Worm (Caenorhabditis elegans) whole organism, late embryonic: Measurements from ENCODE around the gene B0244.6.

Experiments used
- C08G9.2 ChIP-seq: sonication (generic microtip); optimal IDR thresholded peaks from 2 replicates; lab custom pipeline; 2016; ENCODE audit warnings: mild to moderate bottlenecking, missing genetic modification characterization, moderate library complexity, missing compliant biosample characterization
- C38D4.7 ChIP-seq: fragments of 200-800 bp; sonication (Bioruptor generic); optimal IDR thresholded peaks from 2 replicates; lab custom pipeline; 2018; ENCODE audit warnings: mild to moderate bottlenecking, missing genetic modification characterization, moderate library complexity, missing compliant biosample characterization
- F13H6.1 ChIP-seq: sonication (generic microtip); optimal IDR thresholded peaks from 2 replicates; lab custom pipeline; 2016; ENCODE audit warnings: missing genetic modification characterization, missing compliant biosample characterization
- K02D7.2 ChIP-seq: sonication (generic microtip); optimal IDR thresholded peaks from 2 replicates; lab custom pipeline; 2017; ENCODE audit warnings: mild to moderate bottlenecking, missing genetic modification characterization, missing compliant biosample characterization
- K09A11.1 ChIP-seq: sonication (generic microtip); optimal IDR thresholded peaks from 2 replicates; lab custom pipeline; 2017; ENCODE audit warnings: antibody characterized with exemption, mild to moderate bottlenecking, missing genetic modification characterization, missing compliant biosample characterization; ENCODE audit not compliant: insufficient read depth
- T23F11.4 ChIP-seq: fragments of 200-800 bp; sonication (Bioruptor generic); optimal IDR thresholded peaks from 2 replicates; lab custom pipeline; 2018; ENCODE audit warnings: mild to moderate bottlenecking, missing genetic modification characterization, missing compliant biosample characterization
- Y22D7AL.16 ChIP-seq: sonication (generic microtip); optimal IDR thresholded peaks from 2 replicates; lab custom pipeline; 2016; ENCODE audit warnings: missing genetic modification characterization, missing compliant biosample characterization
- ahr-1 ChIP-seq: sonication (generic microtip); optimal IDR thresholded peaks from 2 replicates; lab custom pipeline; 2016; ENCODE audit warnings: missing genetic modification characterization, missing compliant biosample characterization
- ama-1 ChIP-seq: fragments of 150-350 bp; optimal IDR thresholded peaks from 2 replicates; lab custom pipeline; 2014
- ceh-14 ChIP-seq: sonication (generic microtip); optimal IDR thresholded peaks from 2 replicates; lab custom pipeline; 2016; ENCODE audit warnings: missing genotype, missing genetic modification characterization, missing compliant biosample characterization
- ceh-2 ChIP-seq: sonication (generic microtip); optimal IDR thresholded peaks from 2 replicates; lab custom pipeline; 2016; ENCODE audit warnings: missing genotype, missing genetic modification characterization, missing compliant biosample characterization
- ceh-22 ChIP-seq: sonication (generic microtip); optimal IDR thresholded peaks from 2 replicates; lab custom pipeline; 2017; ENCODE audit warnings: missing biosample characterization, missing genetic modification characterization
- ceh-24 ChIP-seq: sonication (generic microtip); optimal IDR thresholded peaks from 2 replicates; lab custom pipeline; 2016; ENCODE audit warnings: mild to moderate bottlenecking, missing genetic modification characterization, missing compliant biosample characterization
- ceh-45 ChIP-seq: fragments of 200-800 bp; sonication (Bioruptor generic); IDR thresholded peaks from 2 replicates; pipeline ENCODE4 v1.3.6; 2022; ENCODE audit warnings: missing genetic modification reagents, missing genetic modification characterization, missing compliant biosample characterization
- ceh-48 ChIP-seq: sonication (generic microtip); optimal IDR thresholded peaks from 2 replicates; lab custom pipeline; 2016; ENCODE audit warnings: missing genetic modification characterization, inconsistent platforms, missing compliant biosample characterization
- ceh-6 ChIP-seq: fragments of 200-800 bp; sonication (Bioruptor generic); optimal IDR thresholded peaks from 2 replicates; lab custom pipeline; 2018; ENCODE audit warnings: mild to moderate bottlenecking, missing genetic modification characterization, missing compliant biosample characterization
- ceh-9 ChIP-seq: sonication (generic microtip); optimal IDR thresholded peaks from 2 replicates; lab custom pipeline; 2016; ENCODE audit warnings: mild to moderate bottlenecking, missing genetic modification characterization, inconsistent platforms, missing compliant biosample characterization
- che-1 ChIP-seq: sonication (generic microtip); optimal IDR thresholded peaks from 2 replicates; lab custom pipeline; 2016; ENCODE audit warnings: mild to moderate bottlenecking, missing genetic modification characterization, missing compliant biosample characterization
- dmd-4 ChIP-seq: sonication (generic microtip); optimal IDR thresholded peaks from 2 replicates; lab custom pipeline; 2016; ENCODE audit warnings: borderline replicate concordance, missing genetic modification characterization, missing compliant biosample characterization
- dve-1 ChIP-seq: sonication (generic microtip); optimal IDR thresholded peaks from 2 replicates; lab custom pipeline; 2017; ENCODE audit warnings: antibody characterized with exemption, mild to moderate bottlenecking, missing genetic modification characterization, missing compliant biosample characterization
- elt-2 ChIP-seq: sonication (generic microtip); optimal IDR thresholded peaks from 2 replicates; lab custom pipeline; 2016; ENCODE audit warnings: missing genetic modification reagents, missing genetic modification characterization, missing compliant biosample characterization
- elt-4 ChIP-seq: sonication (generic microtip); optimal IDR thresholded peaks from 2 replicates; lab custom pipeline; 2016; ENCODE audit warnings: missing genetic modification characterization, missing compliant biosample characterization
- eyg-1 ChIP-seq: sonication (generic microtip); optimal IDR thresholded peaks from 2 replicates; lab custom pipeline; 2016; ENCODE audit warnings: missing genotype, missing genetic modification characterization, missing compliant biosample characterization
- fax-1 ChIP-seq: sonication (generic microtip); optimal IDR thresholded peaks from 2 replicates; lab custom pipeline; 2016; ENCODE audit warnings: missing genotype, missing genetic modification characterization, missing compliant biosample characterization
- fkh-10 ChIP-seq: fragments of 150-350 bp; optimal IDR thresholded peaks from 2 replicates; lab custom pipeline; 2014; ENCODE audit warnings: missing biosample characterization, missing genetic modification reagents, missing genetic modification characterization
- gmeb-2 ChIP-seq: sonication (generic microtip); optimal IDR thresholded peaks from 2 replicates; lab custom pipeline; 2016; ENCODE audit warnings: missing genetic modification characterization, inconsistent platforms, missing compliant biosample characterization
- hlh-13 ChIP-seq: fragments of 200-800 bp; sonication (Bioruptor generic); optimal IDR thresholded peaks from 2 replicates; lab custom pipeline; 2018; ENCODE audit warnings: mild to moderate bottlenecking, missing genetic modification characterization, missing compliant biosample characterization
- hlh-15 ChIP-seq: sonication (generic microtip); optimal IDR thresholded peaks from 2 replicates; lab custom pipeline; 2016; ENCODE audit warnings: missing genetic modification characterization, missing compliant biosample characterization
- hlh-30 ChIP-seq: sonication (generic microtip); optimal IDR thresholded peaks from 2 replicates; lab custom pipeline; 2017; ENCODE audit warnings: antibody characterized with exemption, missing genetic modification characterization, missing compliant biosample characterization; ENCODE audit not compliant: insufficient read depth
- hlh-8 ChIP-seq: sonication (generic microtip); optimal IDR thresholded peaks from 2 replicates; lab custom pipeline; 2016; ENCODE audit warnings: missing genotype, missing genetic modification characterization, missing compliant biosample characterization
- lin-11 ChIP-seq: fragments of 200-800 bp; sonication (Bioruptor generic); optimal IDR thresholded peaks from 2 replicates; lab custom pipeline; 2018; ENCODE audit warnings: mild to moderate bottlenecking, missing genetic modification characterization, missing compliant biosample characterization
- madf-2 ChIP-seq: sonication (generic microtip); optimal IDR thresholded peaks from 2 replicates; lab custom pipeline; 2017; ENCODE audit warnings: missing genetic modification characterization, missing compliant biosample characterization
- mec-3 ChIP-seq: sonication (generic microtip); optimal IDR thresholded peaks from 2 replicates; lab custom pipeline; 2016; ENCODE audit warnings: borderline replicate concordance, missing genetic modification characterization, missing compliant biosample characterization
- nfya-1 ChIP-seq: sonication (generic microtip); optimal IDR thresholded peaks from 2 replicates; lab custom pipeline; 2017; ENCODE audit warnings: missing genetic modification characterization, mild to moderate bottlenecking, missing compliant biosample characterization, antibody characterized with exemption, moderate library complexity
- nhr-11 ChIP-seq: fragments of 150-350 bp; optimal IDR thresholded peaks from 2 replicates; lab custom pipeline; 2014; ENCODE audit warnings: missing biosample characterization, missing genetic modification characterization
- nhr-232 ChIP-seq: sonication (generic microtip); optimal IDR thresholded peaks from 2 replicates; lab custom pipeline; 2016; ENCODE audit warnings: missing genetic modification characterization, missing compliant biosample characterization
- npax-4 ChIP-seq: sonication (generic microtip); optimal IDR thresholded peaks from 2 replicates; lab custom pipeline; 2016; ENCODE audit warnings: missing genetic modification characterization, missing compliant biosample characterization
- odd-2 ChIP-seq: sonication (generic microtip); optimal IDR thresholded peaks from 2 replicates; lab custom pipeline; 2017; ENCODE audit warnings: antibody characterized with exemption, mild to moderate bottlenecking, missing genetic modification characterization, missing compliant biosample characterization
- pag-3 ChIP-seq: sonication (generic microtip); optimal IDR thresholded peaks from 2 replicates; lab custom pipeline; 2016; ENCODE audit warnings: missing compliant biosample characterization, missing genetic modification characterization, borderline replicate concordance
- pat-9 ChIP-seq: fragments of 200-800 bp; sonication (Bioruptor generic); optimal IDR thresholded peaks from 2 replicates; lab custom pipeline; 2018; ENCODE audit warnings: mild to moderate bottlenecking, missing genetic modification characterization, moderate library complexity, missing compliant biosample characterization
- pax-1 ChIP-seq: fragments of 150-350 bp; optimal IDR thresholded peaks from 2 replicates; lab custom pipeline; 2014; ENCODE audit warnings: missing biosample characterization, missing genetic modification characterization
- pha-4 ChIP-seq: fragments of 150-350 bp; optimal IDR thresholded peaks from 2 replicates; lab custom pipeline; 2018; ENCODE audit warnings: missing biosample characterization, missing genetic modification reagents, missing genetic modification characterization
- pqm-1 ChIP-seq: sonication (generic microtip); optimal IDR thresholded peaks from 2 replicates; lab custom pipeline; 2016; ENCODE audit warnings: missing genetic modification characterization, missing compliant biosample characterization
- pros-1 ChIP-seq: fragments of 150-350 bp; optimal IDR thresholded peaks from 2 replicates; lab custom pipeline; 2014; ENCODE audit warnings: missing biosample characterization, missing genetic modification reagents, missing genetic modification characterization
- ref-2 ChIP-seq: sonication (generic microtip); optimal IDR thresholded peaks from 2 replicates; lab custom pipeline; 2016; ENCODE audit warnings: missing genetic modification characterization, missing compliant biosample characterization
- rnt-1 ChIP-seq: sonication (generic microtip); optimal IDR thresholded peaks from 2 replicates; lab custom pipeline; 2016; ENCODE audit warnings: missing genetic modification characterization, missing compliant biosample characterization
- sox-4 ChIP-seq: sonication (generic microtip); optimal IDR thresholded peaks from 2 replicates; lab custom pipeline; 2017; ENCODE audit warnings: mild to moderate bottlenecking, missing genetic modification characterization, inconsistent platforms, missing compliant biosample characterization
- syd-9 ChIP-seq: sonication (generic microtip); optimal IDR thresholded peaks from 2 replicates; lab custom pipeline; 2016; ENCODE audit warnings: mild to moderate bottlenecking, missing genetic modification characterization, moderate library complexity, missing compliant biosample characterization
- ttx-3 ChIP-seq: sonication (generic microtip); optimal IDR thresholded peaks from 2 replicates; lab custom pipeline; 2016; ENCODE audit warnings: missing genetic modification reagents, missing genetic modification characterization, missing compliant biosample characterization
- unc-3 ChIP-seq, 2 experiments: fragments of 200-800 bp in 1 of 2; sonication (Bioruptor generic) in 1 of 2; sonication (generic microtip) in 1 of 2; conservative IDR thresholded peaks in 1 of 2; optimal IDR thresholded peaks in 1 of 2; 2 replicates each; pipeline versions ENCODE4 v1.3.6 to Lab custom; 2016 to 2022; ENCODE audit warnings: missing compliant biosample characterization in 2 of 2, missing genetic modification characterization in 2 of 2, missing genetic modification reagents in 1 of 2
- unc-55 ChIP-seq: sonication (generic microtip); optimal IDR thresholded peaks from 2 replicates; lab custom pipeline; 2017; ENCODE audit warnings: missing biosample characterization, missing genetic modification reagents, missing genetic modification characterization
- unc-86 ChIP-seq: sonication (generic microtip); optimal IDR thresholded peaks from 2 replicates; lab custom pipeline; 2016; ENCODE audit warnings: missing genetic modification characterization, missing compliant biosample characterization
- ztf-16 ChIP-seq: sonication (generic microtip); optimal IDR thresholded peaks from 2 replicates; lab custom pipeline; 2017; ENCODE audit warnings: missing genetic modification characterization, missing compliant biosample characterization

The B0244.6 gene

DNA sequence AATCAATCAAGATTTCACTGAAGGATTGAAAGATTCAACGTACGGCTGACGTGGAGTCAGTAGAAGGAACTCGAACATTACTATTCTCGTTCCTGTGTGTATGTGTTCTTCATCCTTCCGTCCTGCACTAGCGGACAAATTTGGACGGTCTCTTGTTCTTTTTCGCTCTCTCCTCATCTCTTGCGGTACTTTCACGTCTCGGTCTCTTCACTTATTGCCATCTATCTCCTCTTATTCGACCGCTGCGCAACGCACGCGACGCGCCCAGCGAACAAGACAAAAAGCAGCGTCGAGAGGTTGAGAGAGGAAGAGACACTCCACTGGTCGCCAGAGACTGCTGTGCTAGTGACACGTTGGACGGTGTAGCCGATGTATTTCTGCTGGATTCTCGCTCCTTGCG is 22.3 kb upstream of the B0244.6 start:
- TF ChIP-seq pat-9 (tag; lab: Kevin White, UChicago): no peak
- no peak for TF ChIP-seq fax-1 (tag; lab: Kevin White, UChicago)
- peak; percentile 24 for TF ChIP-seq dve-1 (tag; lab: Kevin White, UChicago)
- no peak for TF ChIP-seq npax-4 (tag; lab: Kevin White, UChicago)
- TF ChIP-seq pax-1 (tag; lab: Kevin White, UChicago): no peak
- peak; percentile 60 for TF ChIP-seq ama-1 (lab: Kevin White, UChicago)
- TF ChIP-seq K09A11.1 (tag; lab: Kevin White, UChicago): no peak
- TF ChIP-seq T23F11.4 (GFP tag; lab: Kevin White, UChicago): no peak
- TF ChIP-seq ceh-45 (GFP tag; lab: Robert Waterston, UW): 0 out of 2 replicates have a peak, but pooled peaks have one; percentile 13
- no peak for TF ChIP-seq sox-4 (tag; lab: Kevin White, UChicago)
- TF ChIP-seq che-1 (tag; lab: Kevin White, UChicago): no peak
- no peak for TF ChIP-seq mec-3 (tag; lab: Kevin White, UChicago)
- TF ChIP-seq madf-2 (tag; lab: Kevin White, UChicago): no peak
- no peak for TF ChIP-seq nhr-11 (tag; lab: Kevin White, UChicago)
- TF ChIP-seq pha-4 (tag; lab: Kevin White, UChicago): no peak
- no peak for TF ChIP-seq ceh-24 (tag; lab: Kevin White, UChicago)
- TF ChIP-seq Y22D7AL.16 (tag; lab: Kevin White, UChicago): no peak
- no peak for TF ChIP-seq nhr-232 (tag; lab: Kevin White, UChicago)
- TF ChIP-seq ceh-14 (tag; lab: Kevin White, UChicago): peak; percentile 24
- TF ChIP-seq hlh-13: peak; percentile 26
- TF ChIP-seq dmd-4 (tag; lab: Kevin White, UChicago): no peak
- peak; percentile 54 for TF ChIP-seq syd-9 (tag; lab: Kevin White, UChicago)
- TF ChIP-seq ceh-22: peak; percentile 52
- TF ChIP-seq eyg-1 (tag; lab: Kevin White, UChicago): no peak
- peak; percentile 79 for TF ChIP-seq hlh-30
- no peak for TF ChIP-seq gmeb-2
- no peak for TF ChIP-seq unc-3 (GFP tag; conservative IDR thresholded peaks at IDR 0.05; lab: Robert Waterston, UW)
- no peak for TF ChIP-seq unc-3 (tag; optimal IDR thresholded peaks at IDR 0.05; lab: Kevin White, UChicago)
- TF ChIP-seq rnt-1: peak; percentile 70
- peak; percentile 7 for TF ChIP-seq C08G9.2
- no peak for TF ChIP-seq hlh-15 (tag; lab: Kevin White, UChicago)
- peak; percentile 3 for TF ChIP-seq ztf-16 (tag; lab: Kevin White, UChicago)
- TF ChIP-seq F13H6.1 (tag; lab: Kevin White, UChicago): peak; percentile 17
- no peak for TF ChIP-seq elt-4
- TF ChIP-seq C38D4.7 (GFP tag; lab: Kevin White, UChicago): no peak
- TF ChIP-seq nfya-1 (tag; lab: Kevin White, UChicago): peak; percentile 84
- TF ChIP-seq pag-3 (tag; lab: Kevin White, UChicago): no peak
- no peak for TF ChIP-seq fkh-10 (GFP tag; lab: Kevin White, UChicago)
- no peak for TF ChIP-seq ceh-6 (GFP tag; lab: Kevin White, UChicago)
- TF ChIP-seq elt-2 (tag; lab: Kevin White, UChicago): peak; percentile 45
- TF ChIP-seq ceh-2: peak; percentile 36
- peak; percentile 71 for TF ChIP-seq pros-1 (tag; lab: Kevin White, UChicago)
- no peak for TF ChIP-seq ttx-3 (tag; lab: Kevin White, UChicago)
- peak; percentile 77 for TF ChIP-seq ref-2 (tag; lab: Kevin White, UChicago)
- TF ChIP-seq ceh-48: no peak
- TF ChIP-seq pqm-1: no peak
- TF ChIP-seq K02D7.2: no peak
- no peak for TF ChIP-seq lin-11 (tag; lab: Kevin White, UChicago)
- no peak for TF ChIP-seq odd-2
- TF ChIP-seq unc-55: peak; percentile 58
- TF ChIP-seq hlh-8 (tag; lab: Kevin White, UChicago): no peak
- TF ChIP-seq ceh-9 (tag; lab: Kevin White, UChicago): no peak
- TF ChIP-seq ahr-1 (tag; lab: Kevin White, UChicago): no peak
- no peak for TF ChIP-seq unc-86 (tag; lab: Kevin White, UChicago)
